Worm (Caenorhabditis elegans): ENCODE measurements around the gene C04E6.12.

DNA sequence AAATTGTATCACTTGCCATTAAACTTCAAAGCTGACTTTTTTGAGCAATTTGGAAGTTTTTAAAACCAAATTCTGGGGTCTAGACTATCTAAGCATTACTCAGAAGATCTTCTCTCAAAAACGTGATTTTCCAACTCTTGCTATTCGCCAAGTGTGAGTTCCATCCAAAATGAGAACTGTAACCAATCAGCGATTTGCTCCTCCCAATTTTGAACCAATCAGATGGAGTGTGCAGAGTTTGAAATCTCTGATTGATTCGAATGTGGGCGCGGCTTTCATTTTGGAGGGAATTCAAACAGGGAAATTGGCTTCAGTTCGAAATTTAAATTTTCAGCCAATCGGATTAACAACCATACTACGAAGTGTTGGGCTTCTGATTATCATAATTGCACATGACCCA, 33.3 kb upstream of the C04E6.12 start:
- TF ChIP-seq unc-62 (GFP tag; optimal IDR thresholded peaks at IDR 0.05), result no peak
- no peak for TF ChIP-seq nhr-237 (tag; optimal IDR thresholded peaks at IDR 0.05)
- TF ChIP-seq unc-120 (tag; optimal IDR thresholded peaks at IDR 0.05; ENCODE audit: poor library complexity, severe bottlenecking), result no peak
- TF ChIP-seq lsy-2 (tag; optimal IDR thresholded peaks at IDR 0.05), result no peak
- TF ChIP-seq nhr-28 (tag; optimal IDR thresholded peaks at IDR 0.05), result no peak
- TF ChIP-seq mep-1 (tag; optimal IDR thresholded peaks at IDR 0.05), result no peak
- TF ChIP-seq unc-39 (tag; optimal IDR thresholded peaks at IDR 0.05), result no peak
